Worm (Caenorhabditis elegans) whole organism, mixed stage, embryonic: ENCODE results near the gene Y17G7B.20.

ENCODE experiments used
- M03D4.4 ChIP-seq: sonication (generic microtip); optimal IDR thresholded peaks from 2 replicates; lab custom pipeline; 2017; ENCODE audit warnings: mild to moderate bottlenecking, missing genetic modification characterization, missing compliant biosample characterization
- bed-3 ChIP-seq: fragments of 200-800 bp; sonication (Bioruptor generic); optimal IDR thresholded peaks from 3 replicates; lab custom pipeline; 2018; ENCODE audit warnings: mild to moderate bottlenecking, missing genetic modification characterization, moderate library complexity, missing compliant biosample characterization
- ceh-39 ChIP-seq: fragments of 150-350 bp; optimal IDR thresholded peaks from 2 replicates; lab custom pipeline; 2014; ENCODE audit warnings: missing biosample characterization, missing genetic modification characterization
- ceh-43 ChIP-seq: fragments of 200-800 bp; sonication (Bioruptor generic); optimal IDR thresholded peaks from 2 replicates; lab custom pipeline; 2018; ENCODE audit warnings: mild to moderate bottlenecking, missing genetic modification characterization, moderate library complexity, missing compliant biosample characterization
- cnd-1 ChIP-seq: fragments of 200-800 bp; sonication (Bioruptor generic); optimal IDR thresholded peaks from 2 replicates; lab custom pipeline; 2018; ENCODE audit warnings: mild to moderate bottlenecking, missing genetic modification characterization, missing compliant biosample characterization
- lin-13 ChIP-seq: fragments of 150-350 bp; optimal IDR thresholded peaks from 2 replicates; lab custom pipeline; 2014; ENCODE audit warnings: missing biosample characterization, missing genetic modification characterization
- mab-5 ChIP-seq: fragments of 150-350 bp; optimal IDR thresholded peaks from 2 replicates; lab custom pipeline; 2014; ENCODE audit warnings: missing biosample characterization, missing genetic modification characterization
- nhr-12 ChIP-seq: fragments of 150-350 bp; optimal IDR thresholded peaks from 2 replicates; lab custom pipeline; 2014; ENCODE audit warnings: missing biosample characterization, missing genetic modification characterization
- nhr-237 ChIP-seq: fragments of 150-350 bp; optimal IDR thresholded peaks from 2 replicates; lab custom pipeline; 2014; ENCODE audit warnings: missing biosample characterization, missing genetic modification characterization
- nhr-76 ChIP-seq: sonication (generic microtip); optimal IDR thresholded peaks from 2 replicates; lab custom pipeline; 2017; ENCODE audit warnings: missing biosample characterization, missing genetic modification characterization
- pha-4 ChIP-seq: fragments of 150-350 bp; optimal IDR thresholded peaks from 2 replicates; lab custom pipeline; 2018; ENCODE audit warnings: missing biosample characterization, missing genetic modification reagents, missing genetic modification characterization
- sptf-1 ChIP-seq: sonication (generic microtip); optimal IDR thresholded peaks from 2 replicates; lab custom pipeline; 2017; ENCODE audit warnings: mild to moderate bottlenecking, missing genetic modification characterization, moderate library complexity, missing compliant biosample characterization
- unc-39 ChIP-seq: fragments of 150-350 bp; optimal IDR thresholded peaks from 2 replicates; lab custom pipeline; 2014; ENCODE audit warnings: missing biosample characterization, missing genetic modification characterization

Y17G7B.20 gene

ce11 chrII:11928752-11929151 lies 50.9 kb downstream of the Y17G7B.20 start:
- TF ChIP-seq ceh-43 (GFP tag; lab: Kevin White, UChicago), result no peak
- no peak for TF ChIP-seq nhr-237 (tag; lab: Kevin White, UChicago)
- no peak for TF ChIP-seq cnd-1 (tag; lab: Kevin White, UChicago)
- no peak for TF ChIP-seq nhr-76 (tag; lab: Kevin White, UChicago)
- no peak for TF ChIP-seq mab-5 (tag; lab: Kevin White, UChicago)
- TF ChIP-seq lin-13 (tag; lab: Kevin White, UChicago), result no peak
- no peak for TF ChIP-seq bed-3
- TF ChIP-seq nhr-12 (tag; lab: Kevin White, UChicago), result no peak
- no peak for TF ChIP-seq M03D4.4
- no peak for TF ChIP-seq ceh-39 (tag; lab: Kevin White, UChicago)
- TF ChIP-seq unc-39 (tag; lab: Kevin White, UChicago), result no peak
- no peak for TF ChIP-seq pha-4 (tag; lab: Kevin White, UChicago)
- no peak for TF ChIP-seq sptf-1
- TF ChIP-seq, all 35 proteins: peak for 0
